Worm (Caenorhabditis elegans) whole organism, mixed stage, embryonic: ENCODE results near the gene C25F9.14.

Experiments
- M03D4.4 ChIP-seq: sonication (generic microtip); optimal IDR thresholded peaks from 2 replicates; lab custom pipeline; 2017; ENCODE audit warnings: mild to moderate bottlenecking, missing genetic modification characterization, missing compliant biosample characterization
- bed-3 ChIP-seq: fragments of 200-800 bp; sonication (Bioruptor generic); optimal IDR thresholded peaks from 3 replicates; lab custom pipeline; 2018; ENCODE audit warnings: mild to moderate bottlenecking, missing genetic modification characterization, moderate library complexity, missing compliant biosample characterization
- blmp-1 ChIP-seq: fragments of 150-350 bp; optimal IDR thresholded peaks from 2 replicates; lab custom pipeline; 2014; ENCODE audit warnings: missing biosample characterization, missing genetic modification characterization
- ceh-39 ChIP-seq: fragments of 150-350 bp; optimal IDR thresholded peaks from 2 replicates; lab custom pipeline; 2014; ENCODE audit warnings: missing biosample characterization, missing genetic modification characterization
- ceh-43 ChIP-seq: fragments of 200-800 bp; sonication (Bioruptor generic); optimal IDR thresholded peaks from 2 replicates; lab custom pipeline; 2018; ENCODE audit warnings: mild to moderate bottlenecking, missing genetic modification characterization, moderate library complexity, missing compliant biosample characterization
- ceh-83 ChIP-seq: fragments of 200-800 bp; sonication (Bioruptor generic); optimal IDR thresholded peaks from 2 replicates; lab custom pipeline; 2018; ENCODE audit warnings: mild to moderate bottlenecking, missing genetic modification characterization, missing compliant biosample characterization
- ces-1 ChIP-seq: fragments of 150-350 bp; optimal IDR thresholded peaks from 2 replicates; lab custom pipeline; 2014; ENCODE audit warnings: missing biosample characterization, missing genetic modification reagents, missing genetic modification characterization
- cnd-1 ChIP-seq: fragments of 200-800 bp; sonication (Bioruptor generic); optimal IDR thresholded peaks from 2 replicates; lab custom pipeline; 2018; ENCODE audit warnings: mild to moderate bottlenecking, missing genetic modification characterization, missing compliant biosample characterization
- drap-1 ChIP-seq: fragments of 200-800 bp; sonication (Bioruptor generic); optimal IDR thresholded peaks from 3 replicates; lab custom pipeline; 2018; ENCODE audit warnings: mild to moderate bottlenecking, missing genetic modification characterization, missing compliant biosample characterization
- elt-1 ChIP-seq: sonication (generic microtip); optimal IDR thresholded peaks from 2 replicates; lab custom pipeline; 2017; ENCODE audit warnings: missing genetic modification characterization, mild to moderate bottlenecking, missing compliant biosample characterization, antibody characterized with exemption, moderate library complexity, borderline replicate concordance; ENCODE audit not compliant: insufficient read depth
- elt-3 ChIP-seq: fragments of 150-350 bp; optimal IDR thresholded peaks from 2 replicates; lab custom pipeline; 2014; ENCODE audit warnings: missing biosample characterization, missing genetic modification characterization
- hlh-1 ChIP-seq: fragments of 150-350 bp; optimal IDR thresholded peaks from 2 replicates; lab custom pipeline; 2014; ENCODE audit warnings: missing biosample characterization, missing genetic modification reagents, missing genetic modification characterization
- lin-32 ChIP-seq: fragments of 200-800 bp; sonication (Bioruptor generic); optimal IDR thresholded peaks from 2 replicates; lab custom pipeline; 2018; ENCODE audit warnings: mild to moderate bottlenecking, missing genetic modification characterization, missing compliant biosample characterization
- lsy-2 ChIP-seq: fragments of 150-350 bp; optimal IDR thresholded peaks from 2 replicates; lab custom pipeline; 2014; ENCODE audit warnings: missing biosample characterization, missing genetic modification characterization
- mls-2 ChIP-seq: sonication (generic microtip); optimal IDR thresholded peaks from 2 replicates; lab custom pipeline; 2016; ENCODE audit warnings: mild to moderate bottlenecking, missing genetic modification characterization, moderate library complexity, missing compliant biosample characterization
- nhr-12 ChIP-seq: fragments of 150-350 bp; optimal IDR thresholded peaks from 2 replicates; lab custom pipeline; 2014; ENCODE audit warnings: missing biosample characterization, missing genetic modification characterization
- nhr-2 ChIP-seq: fragments of 150-350 bp; optimal IDR thresholded peaks from 2 replicates; lab custom pipeline; 2014; ENCODE audit warnings: missing biosample characterization, missing genetic modification characterization
- nhr-28 ChIP-seq: fragments of 150-350 bp; optimal IDR thresholded peaks from 2 replicates; lab custom pipeline; 2014; ENCODE audit warnings: missing biosample characterization, missing genetic modification characterization
- pha-4 ChIP-seq: fragments of 150-350 bp; optimal IDR thresholded peaks from 2 replicates; lab custom pipeline; 2018; ENCODE audit warnings: missing biosample characterization, missing genetic modification reagents, missing genetic modification characterization
- sem-2 ChIP-seq: fragments of 200-800 bp; sonication (Bioruptor generic); optimal IDR thresholded peaks from 2 replicates; lab custom pipeline; 2018; ENCODE audit warnings: mild to moderate bottlenecking, missing genetic modification characterization, missing compliant biosample characterization
- snpc-4 ChIP-seq: fragments of 150-350 bp; optimal IDR thresholded peaks from 2 replicates; lab custom pipeline; 2014; ENCODE audit warnings: missing biosample characterization, missing genetic modification characterization
- sptf-1 ChIP-seq: sonication (generic microtip); optimal IDR thresholded peaks from 2 replicates; lab custom pipeline; 2017; ENCODE audit warnings: mild to moderate bottlenecking, missing genetic modification characterization, moderate library complexity, missing compliant biosample characterization
- tbx-8 ChIP-seq: fragments of 200-800 bp; sonication (Bioruptor generic); optimal IDR thresholded peaks from 2 replicates; lab custom pipeline; 2018; ENCODE audit warnings: mild to moderate bottlenecking, missing genetic modification characterization, moderate library complexity, missing compliant biosample characterization
- unc-120 ChIP-seq: sonication (generic microtip); optimal IDR thresholded peaks from 2 replicates; lab custom pipeline; 2017; ENCODE audit warnings: missing genetic modification characterization, missing compliant biosample characterization; ENCODE audit not compliant: poor library complexity, severe bottlenecking
- unc-39 ChIP-seq: fragments of 150-350 bp; optimal IDR thresholded peaks from 2 replicates; lab custom pipeline; 2014; ENCODE audit warnings: missing biosample characterization, missing genetic modification characterization
- unc-62 ChIP-seq: fragments of 150-350 bp; optimal IDR thresholded peaks from 2 replicates; lab custom pipeline; 2014; ENCODE audit warnings: missing biosample characterization, missing genetic modification reagents, missing genetic modification characterization
- zip-8 ChIP-seq: fragments of 150-350 bp; optimal IDR thresholded peaks from 2 replicates; lab custom pipeline; 2014; ENCODE audit warnings: missing biosample characterization, missing genetic modification characterization
- ztf-11 ChIP-seq: fragments of 150-350 bp; optimal IDR thresholded peaks from 2 replicates; lab custom pipeline; 2014; ENCODE audit warnings: missing biosample characterization, missing genetic modification characterization

Gene C25F9.14

ce11 chrV:19467574-19467973 lies 31.3 kb downstream of the C25F9.14 start, which contains the start of gene Y43F8B.23:
Gene Y43F8B.23 (minus strand): TSS chrV:19467648.
- no peak for TF ChIP-seq unc-39
- no peak for TF ChIP-seq ceh-83
- TF ChIP-seq blmp-1 (tag; lab: Kevin White, UChicago): no peak
- TF ChIP-seq tbx-8 (GFP tag; lab: Kevin White, UChicago): no peak

DNA sequence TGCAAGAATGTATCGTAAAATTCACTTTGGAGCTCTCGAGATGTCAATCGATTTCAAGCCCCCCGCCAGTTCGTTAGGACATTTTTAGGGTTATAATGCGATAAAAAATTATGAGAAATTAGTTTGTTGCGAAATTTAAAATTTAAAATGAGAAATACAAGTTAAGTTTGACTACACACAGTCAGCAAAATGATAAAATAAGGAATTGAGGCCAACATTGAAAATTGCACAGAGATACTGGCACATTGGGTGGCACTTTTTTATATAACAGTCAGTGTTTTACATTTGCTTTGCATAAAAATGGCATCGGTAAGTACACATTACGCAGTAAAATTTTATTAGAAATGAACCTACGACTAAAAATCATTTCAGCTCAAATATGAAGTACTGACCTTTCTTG lies 31.8 kb downstream of the C25F9.14 start, which contains the start of gene Y43F8B.12:
Gene Y43F8B.12 (plus strand): TSS at position 301 of the 400 bp plus-strand sequence.
- TF ChIP-seq sem-2 (GFP tag; lab: Kevin White, UChicago): no peak
- no peak for TF ChIP-seq nhr-28 (tag; lab: Kevin White, UChicago)
- no peak for TF ChIP-seq ceh-39 (tag; lab: Kevin White, UChicago)
- no peak for TF ChIP-seq lin-32 (GFP tag; lab: Kevin White, UChicago)
- no peak for TF ChIP-seq lsy-2 (tag; lab: Kevin White, UChicago)
- TF ChIP-seq elt-1 (tag; lab: Kevin White, UChicago): no peak
- TF ChIP-seq blmp-1 (tag; lab: Kevin White, UChicago): no peak

ce11 chrV:19470385-19470784 lies 34.1 kb downstream of the C25F9.14 start, which contains the start of gene Y43F8B.11:
Gene Y43F8B.11 (plus strand): TSS chrV:19470685.
- no peak for TF ChIP-seq pha-4 (tag; lab: Kevin White, UChicago)
- TF ChIP-seq unc-39: no peak
- TF ChIP-seq hlh-1 (tag; lab: Kevin White, UChicago): no peak
- TF ChIP-seq lsy-2 (tag; lab: Kevin White, UChicago): no peak
- TF ChIP-seq elt-3 (tag; lab: Kevin White, UChicago): no peak
- TF ChIP-seq ceh-39 (tag; lab: Kevin White, UChicago): no peak
- no peak for TF ChIP-seq unc-62
- no peak for TF ChIP-seq snpc-4 (tag; lab: Kevin White, UChicago)
- TF ChIP-seq nhr-2 (tag; lab: Kevin White, UChicago): no peak
- TF ChIP-seq ces-1: no peak
- no peak for TF ChIP-seq M03D4.4
- TF ChIP-seq ceh-43 (GFP tag; lab: Kevin White, UChicago): no peak
- TF ChIP-seq unc-120: no peak
- no peak for TF ChIP-seq nhr-12 (tag; lab: Kevin White, UChicago)
- no peak for TF ChIP-seq tbx-8 (GFP tag; lab: Kevin White, UChicago)
- TF ChIP-seq ztf-11 (tag; lab: Kevin White, UChicago): no peak

- TF ChIP-seq ztf-11 (tag; lab: Kevin White, UChicago) (no peak), unc-120 (peak; percentile 29), hlh-1 (tag; lab: Kevin White, UChicago) (peak; percentile 64), lin-32 (GFP tag; lab: Kevin White, UChicago) (no peak), mls-2 (tag; lab: Kevin White, UChicago) (no peak), sem-2 (GFP tag; lab: Kevin White, UChicago) (no peak), cnd-1 (tag; lab: Kevin White, UChicago) (no peak), M03D4.4 (no peak), drap-1 (GFP tag; lab: Kevin White, UChicago) (no peak), pha-4 (tag; lab: Kevin White, UChicago) (no peak)
Observed at ce11 chrV:19473842-19474514, 37.7 kb downstream of the C25F9.14 start, which contains the start of gene Y43F8B.10. Gene Y43F8B.10 (plus strand): TSS chrV:19474464.

DNA sequence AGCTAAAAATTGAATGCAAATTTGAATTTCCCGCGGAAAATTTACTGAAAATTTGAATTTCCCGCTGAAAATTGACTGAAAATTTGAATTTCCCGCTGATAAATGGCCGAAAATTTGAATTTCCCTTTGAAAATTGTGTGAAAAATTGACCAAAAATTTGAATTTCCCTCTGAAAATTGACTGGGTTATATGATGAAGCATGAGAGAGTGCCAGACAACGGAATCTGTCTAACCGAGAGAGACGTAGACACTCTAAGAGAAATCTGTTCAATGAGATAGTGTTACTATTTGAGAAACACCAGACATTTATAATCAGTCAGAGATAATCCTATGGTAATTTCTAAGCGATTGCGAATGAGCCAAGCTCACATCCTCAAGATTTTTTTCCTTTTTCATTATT lies 41.0 kb downstream of the C25F9.14 start:
- TF ChIP-seq M03D4.4 (no peak), elt-3 (tag; lab: Kevin White, UChicago) (no peak), zip-8 (tag; lab: Kevin White, UChicago) (no peak), blmp-1 (tag; lab: Kevin White, UChicago) (no peak), ceh-43 (GFP tag; lab: Kevin White, UChicago) (no peak), sptf-1 (tag; lab: Kevin White, UChicago) (no peak), lsy-2 (tag; lab: Kevin White, UChicago) (no peak), elt-1 (tag; lab: Kevin White, UChicago) (no peak), bed-3 (GFP tag; lab: Kevin White, UChicago) (no peak), tbx-8 (GFP tag; lab: Kevin White, UChicago) (no peak), nhr-2 (tag; lab: Kevin White, UChicago) (no peak), snpc-4 (tag; lab: Kevin White, UChicago) (no peak), nhr-28 (tag; lab: Kevin White, UChicago) (no peak), ztf-11 (tag; lab: Kevin White, UChicago) (no peak), mls-2 (tag; lab: Kevin White, UChicago) (no peak), unc-39 (no peak)
